Worm (Caenorhabditis elegans): ENCODE data around the gene str-88.
"Not testable (repeated sequence)": the region's sequence is repeated elsewhere in the genome, so short reads cannot be mapped to it uniquely, and the experiment has no call there.

str-88 gene

ce11 chrV:15379817-15380216 lies 3.8 kb downstream of the str-88 start, which contains the start of gene srh-251:
srh-251 (minus strand) TSS chrV:15379917.
- TF ChIP-seq aly-1 (tag; optimal IDR thresholded peaks at IDR 0.05) = no peak
- TF ChIP-seq B0310.2 (tag; optimal IDR thresholded peaks at IDR 0.05) = no peak
- TF ChIP-seq ets-7 (tag; optimal IDR thresholded peaks at IDR 0.05) = no peak
- no peak for TF ChIP-seq F13C5.2 (tag; optimal IDR thresholded peaks at IDR 0.05)
- no peak for TF ChIP-seq hmbx-1 (tag; optimal IDR thresholded peaks at IDR 0.05)
- no peak for TF ChIP-seq tbx-11 (GFP tag; IDR thresholded peaks at IDR 0.05)
- no peak for TF ChIP-seq sea-1 (GFP tag; conservative IDR thresholded peaks at IDR 0.05)
- no peak for TF ChIP-seq pes-1 (GFP tag; IDR thresholded peaks at IDR 0.05)
- TF ChIP-seq hmg-4 (GFP tag; optimal IDR thresholded peaks at IDR 0.05) = no peak
- no peak for TF ChIP-seq flt-1 (GFP tag; IDR thresholded peaks at IDR 0.05)
- TF ChIP-seq tbx-37 (GFP tag; conservative IDR thresholded peaks at IDR 0.05) = no peak
- no peak for TF ChIP-seq ceh-13 (GFP tag; optimal IDR thresholded peaks at IDR 0.05)
- TF ChIP-seq scrt-1 (GFP tag; IDR thresholded peaks at IDR 0.05) = no peak
- no peak for TF ChIP-seq ama-1 (optimal IDR thresholded peaks at IDR 0.05)
- no peak for TF ChIP-seq tra-4 (tag; optimal IDR thresholded peaks at IDR 0.05)
- no peak for TF ChIP-seq ceh-36 (tag; optimal IDR thresholded peaks at IDR 0.05)

DNA sequence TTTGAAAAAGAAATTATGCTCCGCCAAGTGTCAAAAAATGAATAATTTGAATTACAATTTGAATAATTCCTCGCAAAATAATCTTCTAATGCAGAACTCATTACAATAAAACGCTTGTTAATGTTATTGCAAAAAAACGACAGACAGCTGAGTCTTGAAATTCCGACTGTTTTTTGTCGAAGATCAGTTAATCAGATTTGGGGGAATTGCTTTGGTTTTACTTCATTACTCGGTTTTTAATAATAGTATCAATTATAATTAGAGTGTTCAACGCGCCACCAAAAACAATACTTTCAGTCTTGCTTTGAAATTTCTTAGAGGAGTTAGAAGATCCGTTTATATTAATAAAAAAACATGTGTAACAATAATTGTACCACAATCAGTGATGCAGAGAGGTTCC lies 5.7 kb downstream of the str-88 start, which contains the start of gene srh-122:
Gene srh-122, minus strand, starts transcription at position 101 of the 400 bp plus-strand sequence.
- TF ChIP-seq tbx-11 (GFP tag; IDR thresholded peaks at IDR 0.05) (no peak), hnd-1 (tag; optimal IDR thresholded peaks at IDR 0.05) (no peak)

ce11 chrV:15376223-15376622 lies 7.4 kb downstream of the str-88 start, which contains the start of gene srh-52:
srh-52 (minus strand) TSS chrV:15376323.
- TF ChIP-seq ceh-13 (GFP tag; optimal IDR thresholded peaks at IDR 0.05) (no peak), hmg-4 (GFP tag; optimal IDR thresholded peaks at IDR 0.05) (no peak), ets-7 (tag; optimal IDR thresholded peaks at IDR 0.05) (no peak), hnd-1 (tag; optimal IDR thresholded peaks at IDR 0.05) (no peak), sea-1 (GFP tag; conservative IDR thresholded peaks at IDR 0.05) (no peak), hmbx-1 (tag; optimal IDR thresholded peaks at IDR 0.05) (no peak), flt-1 (GFP tag; IDR thresholded peaks at IDR 0.05) (no peak), B0310.2 (tag; optimal IDR thresholded peaks at IDR 0.05) (no peak), tbx-37 (GFP tag; conservative IDR thresholded peaks at IDR 0.05) (no peak), ama-1 (optimal IDR thresholded peaks at IDR 0.05) (no peak), tra-4 (tag; optimal IDR thresholded peaks at IDR 0.05) (no peak), scrt-1 (GFP tag; IDR thresholded peaks at IDR 0.05) (no peak), F13C5.2 (tag; optimal IDR thresholded peaks at IDR 0.05) (no peak), pes-1 (GFP tag; IDR thresholded peaks at IDR 0.05) (no peak), aly-1 (tag; optimal IDR thresholded peaks at IDR 0.05) (no peak), tbx-11 (GFP tag; IDR thresholded peaks at IDR 0.05) (no peak), ceh-36 (tag; optimal IDR thresholded peaks at IDR 0.05) (no peak)

DNA sequence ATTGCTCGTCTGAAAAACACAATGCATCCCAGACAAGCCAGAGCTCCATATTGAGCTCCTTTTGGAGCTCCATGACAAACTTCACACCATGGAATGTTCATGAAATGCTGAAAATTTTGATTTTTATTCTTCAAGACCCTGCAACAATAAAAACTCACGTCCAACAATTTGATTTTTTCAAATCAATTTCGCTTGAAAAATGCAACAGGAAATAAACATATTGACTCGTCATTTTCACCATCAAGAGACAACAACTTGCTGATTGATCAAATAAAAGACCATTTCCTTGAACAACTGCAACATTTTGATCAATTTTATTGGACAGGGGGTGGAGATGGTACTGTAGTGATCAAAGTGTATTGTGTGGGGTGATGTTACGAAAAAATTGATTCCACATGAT lies 13.9 kb downstream of the str-88 start, which contains the start of gene nhr-269:
Gene nhr-269, minus strand, starts transcription at position 101 of the 400 bp plus-strand sequence.
- TF ChIP-seq B0310.2 (tag; optimal IDR thresholded peaks at IDR 0.05) (no peak), ama-1 (optimal IDR thresholded peaks at IDR 0.05) (no peak), hmbx-1 (tag; optimal IDR thresholded peaks at IDR 0.05) (no peak), tra-4 (tag; optimal IDR thresholded peaks at IDR 0.05) (no peak), ceh-36 (tag; optimal IDR thresholded peaks at IDR 0.05) (no peak), F13C5.2 (tag; optimal IDR thresholded peaks at IDR 0.05) (no peak), hnd-1 (tag; optimal IDR thresholded peaks at IDR 0.05) (no peak), sea-1 (GFP tag; conservative IDR thresholded peaks at IDR 0.05) (no peak), scrt-1 (GFP tag; IDR thresholded peaks at IDR 0.05) (no peak), pes-1 (GFP tag; IDR thresholded peaks at IDR 0.05) (no peak), aly-1 (tag; optimal IDR thresholded peaks at IDR 0.05) (no peak), ceh-13 (GFP tag; optimal IDR thresholded peaks at IDR 0.05) (no peak), tbx-11 (GFP tag; IDR thresholded peaks at IDR 0.05) (no peak), ets-7 (tag; optimal IDR thresholded peaks at IDR 0.05) (no peak), tbx-37 (GFP tag; conservative IDR thresholded peaks at IDR 0.05) (no peak), flt-1 (GFP tag; IDR thresholded peaks at IDR 0.05) (no peak), hmg-4 (GFP tag; optimal IDR thresholded peaks at IDR 0.05) (no peak)

DNA sequence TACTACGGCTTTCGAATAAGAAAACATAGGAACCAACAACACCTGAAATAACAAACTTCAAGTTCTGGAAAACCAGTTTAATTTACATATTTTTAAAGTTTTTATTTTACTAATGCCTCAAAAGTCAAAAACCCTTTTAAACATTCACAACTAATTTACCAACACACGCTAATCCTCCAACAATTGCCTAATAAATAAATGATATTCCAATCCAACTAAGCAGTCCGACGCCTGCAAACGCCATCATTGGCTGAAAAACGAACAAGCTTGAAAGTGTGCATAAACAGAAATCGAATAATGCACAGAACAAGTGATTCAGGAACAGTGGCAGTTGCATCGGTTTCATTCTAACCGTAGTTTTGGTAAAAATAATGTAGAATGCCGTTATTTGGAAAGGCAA lies 15.9 kb downstream of the str-88 start:
- no peak for TF ChIP-seq pes-1 (GFP tag; IDR thresholded peaks at IDR 0.05)
- TF ChIP-seq tbx-37 (GFP tag; conservative IDR thresholded peaks at IDR 0.05) = no peak
- TF ChIP-seq ets-7 (tag; optimal IDR thresholded peaks at IDR 0.05) = no peak
- TF ChIP-seq scrt-1 (GFP tag; IDR thresholded peaks at IDR 0.05) = no peak
- no peak for TF ChIP-seq tbx-11 (GFP tag; IDR thresholded peaks at IDR 0.05)

DNA sequence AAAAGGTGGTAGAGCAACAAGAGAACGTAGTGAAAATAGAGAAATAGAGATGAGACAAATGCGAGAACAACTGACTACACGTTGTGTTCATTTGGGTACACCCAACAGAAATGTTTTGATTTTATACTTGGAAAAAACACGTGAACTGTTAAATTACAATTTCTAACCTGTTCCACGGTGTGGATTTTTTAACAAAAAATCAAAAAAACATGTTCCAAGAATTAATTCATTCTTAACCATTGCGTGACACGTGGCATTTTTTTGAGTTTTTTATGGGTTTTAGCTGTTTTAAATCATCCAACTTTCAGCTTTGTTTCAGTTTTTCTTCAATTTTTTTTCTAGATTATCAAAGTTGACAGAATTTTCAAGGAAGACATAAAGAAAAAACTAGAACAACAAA lies 22.2 kb downstream of the str-88 start, which contains the start of gene ech-1.1:
Gene ech-1.1, minus strand, starts transcription at position 101 of the 400 bp plus-strand sequence.
- not testable (repeated sequence) for TF ChIP-seq tbx-11 (GFP tag; IDR thresholded peaks at IDR 0.05); aly-1 (tag; optimal IDR thresholded peaks at IDR 0.05); tra-4 (tag; optimal IDR thresholded peaks at IDR 0.05)

- TF ChIP-seq B0310.2 (tag; optimal IDR thresholded peaks at IDR 0.05) (no peak), pes-1 (GFP tag; IDR thresholded peaks at IDR 0.05) (no peak), tbx-11 (GFP tag; IDR thresholded peaks at IDR 0.05) (no peak), hmg-4 (GFP tag; optimal IDR thresholded peaks at IDR 0.05) (no peak), hnd-1 (tag; optimal IDR thresholded peaks at IDR 0.05) (no peak), tbx-37 (GFP tag; conservative IDR thresholded peaks at IDR 0.05) (no peak), flt-1 (GFP tag; IDR thresholded peaks at IDR 0.05) (no peak), sea-1 (GFP tag; conservative IDR thresholded peaks at IDR 0.05) (no peak), hmbx-1 (tag; optimal IDR thresholded peaks at IDR 0.05) (no peak)
Measured at ce11 chrV:15354648-15355047, 29.0 kb downstream of the str-88 start, which contains the start of gene C29F3.7. C29F3.7 (plus strand) TSS chrV:15354901.

ce11 chrV:15352376-15352775 lies 31.3 kb downstream of the str-88 start, which contains the start of gene srx-58:
srx-58 (plus strand) TSS chrV:15352676.
- TF ChIP-seq hnd-1 (tag; optimal IDR thresholded peaks at IDR 0.05) = no peak
- TF ChIP-seq flt-1 (GFP tag; IDR thresholded peaks at IDR 0.05) = no peak
- no peak for TF ChIP-seq ceh-13 (GFP tag; optimal IDR thresholded peaks at IDR 0.05)
- no peak for TF ChIP-seq hmbx-1 (tag; optimal IDR thresholded peaks at IDR 0.05)
- TF ChIP-seq pes-1 (GFP tag; IDR thresholded peaks at IDR 0.05) = no peak
- no peak for TF ChIP-seq tra-4 (tag; optimal IDR thresholded peaks at IDR 0.05)
- TF ChIP-seq F13C5.2 (tag; optimal IDR thresholded peaks at IDR 0.05) = no peak
- no peak for TF ChIP-seq aly-1 (tag; optimal IDR thresholded peaks at IDR 0.05)
- TF ChIP-seq tbx-11 (GFP tag; IDR thresholded peaks at IDR 0.05) = no peak

Data from whole organism, early embryonic.